Worm (Caenorhabditis elegans) whole organism, midembryonic: ENCODE results near the gene C53D6.4.

Source experiments
- T22C8.4 ChIP-seq: fragments of 200-800 bp; sonication (Bioruptor generic); IDR thresholded peaks from 2 replicates; pipeline ENCODE4 v1.3.6; 2022; ENCODE audit warnings: missing genetic modification characterization, missing compliant biosample characterization
- cog-1 ChIP-seq: sonication (generic microtip); optimal IDR thresholded peaks from 2 replicates; lab custom pipeline; 2016; ENCODE audit warnings: missing genetic modification characterization, missing compliant biosample characterization
- flt-1 ChIP-seq: fragments of 200-800 bp; sonication (Bioruptor generic); IDR thresholded peaks from 2 replicates; pipeline ENCODE4 v1.3.6; 2022; ENCODE audit warnings: missing genetic modification characterization, missing compliant biosample characterization
- klf-2 ChIP-seq: fragments of 200-800 bp; sonication (Bioruptor generic); conservative IDR thresholded peaks from 2 replicates; pipeline ENCODE4 v1.3.6; 2022; ENCODE audit warnings: missing genetic modification reagents, missing genetic modification characterization, missing compliant biosample characterization
- med-1 ChIP-seq: sonication (generic microtip); optimal IDR thresholded peaks from 2 replicates; lab custom pipeline; 2017; ENCODE audit warnings: missing genetic modification characterization, mild to moderate bottlenecking, missing compliant biosample characterization, antibody characterized with exemption, missing genetic modification reagents; ENCODE audit not compliant: insufficient read depth
- ref-1 ChIP-seq: fragments of 200-800 bp; sonication (Bioruptor generic); conservative IDR thresholded peaks from 2 replicates; pipeline ENCODE4 v1.3.6; 2022; ENCODE audit warnings: missing genetic modification reagents, missing genetic modification characterization, missing compliant biosample characterization
- tab-1 ChIP-seq: fragments of 200-800 bp; sonication (Bioruptor generic); IDR thresholded peaks from 2 replicates; pipeline ENCODE4 v1.3.6; 2022; ENCODE audit warnings: missing genetic modification characterization, missing compliant biosample characterization
- ztf-23 ChIP-seq: fragments of 200-800 bp; sonication (Bioruptor generic); IDR thresholded peaks from 2 replicates; pipeline ENCODE4 v1.3.6; 2022; ENCODE audit warnings: missing genetic modification reagents, missing genetic modification characterization, missing compliant biosample characterization
- ztf-29 ChIP-seq: fragments of 200-800 bp; sonication (Bioruptor generic); IDR thresholded peaks from 2 replicates; pipeline ENCODE4 v1.3.6; 2022; ENCODE audit warnings: missing genetic modification reagents, missing genetic modification characterization, missing compliant biosample characterization

The C53D6.4 gene

ce11 chrIV:9001184-9001583 is 19.6 kb downstream of the C53D6.4 start:
- TF ChIP-seq klf-2 (GFP tag; lab: Robert Waterston, UW) (no peak), ztf-23 (no peak), tab-1 (GFP tag; lab: Robert Waterston, UW) (no peak), med-1 (GFP tag; lab: Kevin White, UChicago) (no peak), ztf-29 (GFP tag; lab: Robert Waterston, UW) (no peak), ref-1 (GFP tag; lab: Robert Waterston, UW) (no peak), cog-1 (tag; lab: Kevin White, UChicago) (no peak), T22C8.4 (GFP tag; lab: Robert Waterston, UW) (no peak), flt-1 (GFP tag; lab: Robert Waterston, UW) (no peak)

ce11 chrIV:9000664-9001063 is 20.1 kb downstream of the C53D6.4 start:
- TF ChIP-seq ztf-29 (GFP tag; lab: Robert Waterston, UW) (no peak), ref-1 (GFP tag; lab: Robert Waterston, UW) (no peak), cog-1 (tag; lab: Kevin White, UChicago) (no peak), klf-2 (GFP tag; lab: Robert Waterston, UW) (no peak), ztf-23 (no peak), tab-1 (GFP tag; lab: Robert Waterston, UW) (no peak), T22C8.4 (GFP tag; lab: Robert Waterston, UW) (no peak), flt-1 (GFP tag; lab: Robert Waterston, UW) (no peak), med-1 (GFP tag; lab: Kevin White, UChicago) (no peak)

- TF ChIP-seq ref-1 (GFP tag; lab: Robert Waterston, UW): no peak
- TF ChIP-seq tab-1 (GFP tag; lab: Robert Waterston, UW): no peak
- TF ChIP-seq med-1 (GFP tag; lab: Kevin White, UChicago): no peak
- TF ChIP-seq klf-2 (GFP tag; lab: Robert Waterston, UW): no peak
- TF ChIP-seq T22C8.4 (GFP tag; lab: Robert Waterston, UW): no peak
- no peak for TF ChIP-seq cog-1 (tag; lab: Kevin White, UChicago)
- TF ChIP-seq flt-1 (GFP tag; lab: Robert Waterston, UW): no peak
- TF ChIP-seq ztf-29 (GFP tag; lab: Robert Waterston, UW): no peak
- TF ChIP-seq ztf-23: no peak
Observed at ce11 chrIV:8994487-8994886, 26.3 kb downstream of the C53D6.4 start.

- TF ChIP-seq ref-1 (GFP tag; lab: Robert Waterston, UW) (no peak), ztf-29 (GFP tag; lab: Robert Waterston, UW) (no peak), flt-1 (GFP tag; lab: Robert Waterston, UW) (no peak), klf-2 (GFP tag; lab: Robert Waterston, UW) (no peak), cog-1 (tag; lab: Kevin White, UChicago) (no peak), ztf-23 (no peak), T22C8.4 (GFP tag; lab: Robert Waterston, UW) (no peak), tab-1 (GFP tag; lab: Robert Waterston, UW) (no peak), med-1 (GFP tag; lab: Kevin White, UChicago) (no peak)
Observed at ce11 chrIV:8992786-8993185, 28.0 kb downstream of the C53D6.4 start, which contains the start of gene mltn-12. mltn-12 (plus strand) TSS chrIV:8993086.

- TF ChIP-seq flt-1 (GFP tag; lab: Robert Waterston, UW) (no peak), ztf-29 (GFP tag; lab: Robert Waterston, UW) (0 out of 2 replicates have a peak, but pooled peaks have one; percentile 15), ztf-23 (no peak), T22C8.4 (GFP tag; lab: Robert Waterston, UW) (peak; percentile 44; the same call in 1 of the 2 replicates)
Observed at ce11 chrIV:8986761-8987316, 33.9 kb downstream of the C53D6.4 start, which contains the start of gene bre-1. bre-1 (plus strand) TSS chrIV:8987266.

ce11 chrIV:8984566-8984965 is 36.2 kb downstream of the C53D6.4 start, which contains the start of gene nstp-1:
nstp-1 (plus strand) TSS chrIV:8984866.
- TF ChIP-seq tab-1 (GFP tag; lab: Robert Waterston, UW) (no peak), ztf-23 (no peak), ztf-29 (GFP tag; lab: Robert Waterston, UW) (no peak), T22C8.4 (GFP tag; lab: Robert Waterston, UW) (no peak), med-1 (GFP tag; lab: Kevin White, UChicago) (no peak), ref-1 (GFP tag; lab: Robert Waterston, UW) (no peak), klf-2 (GFP tag; lab: Robert Waterston, UW) (no peak), cog-1 (tag; lab: Kevin White, UChicago) (no peak), flt-1 (GFP tag; lab: Robert Waterston, UW) (no peak)

ce11 chrIV:8979695-8980094 is 41.0 kb downstream of the C53D6.4 start, which contains the start of gene col-119:
col-119 (minus strand) TSS chrIV:8979795.
- TF ChIP-seq cog-1 (tag; lab: Kevin White, UChicago): no peak
- no peak for TF ChIP-seq ref-1 (GFP tag; lab: Robert Waterston, UW)
- no peak for TF ChIP-seq T22C8.4 (GFP tag; lab: Robert Waterston, UW)
- TF ChIP-seq klf-2 (GFP tag; lab: Robert Waterston, UW): no peak
- TF ChIP-seq ztf-23: no peak

ce11 chrIV:8979062-8979612 is 41.6 kb downstream of the C53D6.4 start:
- TF ChIP-seq flt-1 (GFP tag; lab: Robert Waterston, UW) (no peak), T22C8.4 (GFP tag; lab: Robert Waterston, UW) (no peak), ztf-29 (GFP tag; lab: Robert Waterston, UW) (no peak), cog-1 (tag; lab: Kevin White, UChicago) (no peak), ref-1 (GFP tag; lab: Robert Waterston, UW) (no peak), tab-1 (GFP tag; lab: Robert Waterston, UW) (no peak), med-1 (GFP tag; lab: Kevin White, UChicago) (no peak), klf-2 (GFP tag; lab: Robert Waterston, UW) (no peak), ztf-23 (no peak)

ce11 chrIV:8978047-8978446 is 42.7 kb downstream of the C53D6.4 start:
- TF ChIP-seq ztf-29 (GFP tag; lab: Robert Waterston, UW): no peak
